Fruit fly (Drosophila melanogaster) Kc167 (cell line): ENCODE data around the gene Tango4.

Experiments
- Myc ChIP-seq: fragments of >200 bp; optimal IDR thresholded peaks from 2 replicates; lab custom pipeline; 2017; ENCODE audit warnings: missing external identifiers
- Sin3A ChIP-seq: fragments of >200 bp; optimal IDR thresholded peaks from 2 replicates; lab custom pipeline; 2018; ENCODE audit warnings: missing external identifiers
- h ChIP-seq: fragments of >200 bp; optimal IDR thresholded peaks from 3 replicates; lab custom pipeline; 2018; ENCODE audit warnings: missing external identifiers
- insv ChIP-seq: fragments of >200 bp; optimal IDR thresholded peaks from 3 replicates; lab custom pipeline; 2018; ENCODE audit warnings: missing external identifiers
- psq ChIP-seq: fragments of >200 bp; optimal IDR thresholded peaks from 2 replicates; lab custom pipeline; 2017; ENCODE audit warnings: missing external identifiers
- ttk ChIP-seq: sonication (Bioruptor generic); optimal IDR thresholded peaks from 2 replicates; lab custom pipeline; 2017; ENCODE audit warnings: missing external identifiers

Tango4 gene

dm6 chrX:12032136-12032682 is 11.3 kb downstream of the Tango4 start, which contains the start of gene Cyp318a1:
Cyp318a1 (plus strand) TSS chrX:12032632.
- TF ChIP-seq ttk (no peak), Myc (lab: Kevin White, UChicago) (no peak), insv (lab: Kevin White, UChicago) (no peak), h (no peak), psq (lab: Kevin White, UChicago) (no peak)

- TF ChIP-seq psq (lab: Kevin White, UChicago) = no peak
- no peak for TF ChIP-seq ttk
- no peak for TF ChIP-seq insv (lab: Kevin White, UChicago)
- no peak for TF ChIP-seq Sin3A (lab: Kevin White, UChicago)
- TF ChIP-seq h = no peak
- no peak for TF ChIP-seq Myc (lab: Kevin White, UChicago)
Observed at dm6 chrX:12034713-12035112, 13.8 kb downstream of the Tango4 start.

dm6 chrX:12035207-12035606 is 14.3 kb downstream of the Tango4 start:
- TF ChIP-seq Sin3A (lab: Kevin White, UChicago) = no peak
- TF ChIP-seq insv (lab: Kevin White, UChicago) = no peak
- TF ChIP-seq h = no peak
- no peak for TF ChIP-seq ttk
- no peak for TF ChIP-seq Myc (lab: Kevin White, UChicago)
- TF ChIP-seq psq (lab: Kevin White, UChicago) = no peak

dm6 chrX:12043398-12043797 is 22.5 kb downstream of the Tango4 start, which contains the start of gene Ten-a:
Ten-a (plus strand) TSS chrX:12043698.
- TF ChIP-seq h (no peak), Sin3A (lab: Kevin White, UChicago) (no peak), ttk (no peak), insv (lab: Kevin White, UChicago) (no peak)

dm6 chrX:12050292-12050691 is 29.4 kb downstream of the Tango4 start:
- TF ChIP-seq Myc (lab: Kevin White, UChicago) (no peak), ttk (no peak), h (no peak), psq (lab: Kevin White, UChicago) (no peak), Sin3A (lab: Kevin White, UChicago) (no peak), insv (lab: Kevin White, UChicago) (no peak)

- no peak for TF ChIP-seq Myc (lab: Kevin White, UChicago)
- no peak for TF ChIP-seq h
- TF ChIP-seq Sin3A (lab: Kevin White, UChicago) = no peak
- no peak for TF ChIP-seq insv (lab: Kevin White, UChicago)
- TF ChIP-seq psq (lab: Kevin White, UChicago) = no peak
- no peak for TF ChIP-seq ttk
Observed at dm6 chrX:12056535-12056934, 35.7 kb downstream of the Tango4 start, which contains the start of gene Uch-L5R. Uch-L5R (minus strand) TSS chrX:12056635.

- no peak for TF ChIP-seq insv (lab: Kevin White, UChicago)
- no peak for TF ChIP-seq psq (lab: Kevin White, UChicago)
- no peak for TF ChIP-seq Myc (lab: Kevin White, UChicago)
- TF ChIP-seq h = no peak
- no peak for TF ChIP-seq Sin3A (lab: Kevin White, UChicago)
Observed at dm6 chrX:12059495-12059894, 38.6 kb downstream of the Tango4 start, which contains the start of gene Muc11A. Muc11A (plus strand) TSS chrX:12059795.

- no peak for TF ChIP-seq psq (lab: Kevin White, UChicago)
- no peak for TF ChIP-seq h
- TF ChIP-seq ttk = no peak
- TF ChIP-seq Sin3A (lab: Kevin White, UChicago) = no peak
- TF ChIP-seq Myc (lab: Kevin White, UChicago) = no peak
- no peak for TF ChIP-seq insv (lab: Kevin White, UChicago)
Observed at dm6 chrX:12070137-12070536, 49.3 kb downstream of the Tango4 start, which contains the start of gene CG34323. CG34323 (plus strand) TSS chrX:12070437.
